Fruit fly (Drosophila melanogaster) whole organism, embryonic: ENCODE results near the gene lbl.

ENCODE experiments used
- Adf1 ChIP-seq: fragments of 200-800 bp; sonication (Bioruptor generic); IDR thresholded peaks from 2 replicates; pipeline ENCODE4 v1.3.6; 2022; ENCODE audit warnings: missing biosample characterization, missing genetic modification characterization
- Antp ChIP-seq: fragments of 200-800 bp; sonication (Bioruptor generic); optimal IDR thresholded peaks from 3 replicates; lab custom pipeline; 2016; ENCODE audit warnings: missing biosample characterization, missing genetic modification characterization
- CG10431 ChIP-seq: fragments of 200-800 bp; sonication (Bioruptor generic); optimal IDR thresholded peaks from 3 replicates; lab custom pipeline; 2018; ENCODE audit warnings: missing biosample characterization, mild to moderate bottlenecking, missing genetic modification characterization
- CG11456 ChIP-seq: fragments of 200-800 bp; sonication (Bioruptor generic); IDR thresholded peaks from 3 replicates; pipeline ENCODE4 v1.3.6; 2022; ENCODE audit warnings: missing biosample characterization, missing genetic modification characterization
- CG11696 ChIP-seq: fragments of 200-800 bp; sonication (Bioruptor generic); IDR thresholded peaks from 2 replicates; pipeline ENCODE4 v1.3.6; 2022; ENCODE audit warnings: missing biosample characterization, missing genetic modification characterization
- CG14965 ChIP-seq: fragments of 200-800 bp; sonication (Bioruptor generic); optimal IDR thresholded peaks from 2 replicates; lab custom pipeline; 2016; ENCODE audit warnings: missing biosample characterization, missing genetic modification characterization, borderline replicate concordance
- CG15601 ChIP-seq: fragments of 200-800 bp; sonication (Bioruptor generic); optimal IDR thresholded peaks from 3 replicates; lab custom pipeline; 2019; ENCODE audit warnings: missing biosample characterization, mild to moderate bottlenecking, missing genetic modification characterization, moderate library complexity
- CG17829 ChIP-seq: fragments of 200-800 bp; optimal IDR thresholded peaks from 2 replicates; lab custom pipeline; 2019; ENCODE audit warnings: missing biosample characterization, mild to moderate bottlenecking, missing genetic modification characterization, moderate library complexity
- CG2889 ChIP-seq: fragments of 200-800 bp; sonication (Bioruptor generic); IDR thresholded peaks from 3 replicates; pipeline ENCODE4 v1.3.6; 2022; ENCODE audit warnings: missing biosample characterization, missing genetic modification characterization
- CG30431 ChIP-seq: fragments of 200-800 bp; sonication (Bioruptor generic); optimal IDR thresholded peaks from 2 replicates; lab custom pipeline; 2017; ENCODE audit warnings: missing biosample characterization, missing genetic modification characterization
- CG3726 ChIP-seq: fragments of 200-800 bp; sonication (Bioruptor generic); IDR thresholded peaks from 3 replicates; pipeline ENCODE4, ENCODE4 v1.3.6; 2022; ENCODE audit warnings: missing biosample characterization, missing genetic modification characterization
- CG3838 ChIP-seq: fragments of 200-800 bp; sonication (Bioruptor generic); optimal IDR thresholded peaks from 3 replicates; lab custom pipeline; 2016; ENCODE audit warnings: missing biosample characterization, missing genetic modification characterization
- CG3847 ChIP-seq: fragments of 200-800 bp; sonication (Bioruptor generic); IDR thresholded peaks from 2 replicates; pipeline ENCODE4 v1.3.6; 2022; ENCODE audit warnings: missing biosample characterization, missing genetic modification characterization
- CG4282 ChIP-seq: fragments of 200-800 bp; sonication (Bioruptor generic); optimal IDR thresholded peaks from 2 replicates; lab custom pipeline; 2016; ENCODE audit warnings: missing biosample characterization, missing genetic modification characterization
- CG5245 ChIP-seq: fragments of 200-800 bp; sonication (Bioruptor generic); optimal IDR thresholded peaks from 3 replicates; lab custom pipeline; 2016; ENCODE audit warnings: missing biosample characterization, missing genetic modification characterization
- CG5953 ChIP-seq: fragments of 200-800 bp; sonication (Bioruptor generic); IDR thresholded peaks from 2 replicates; pipeline ENCODE4 v1.3.6; 2022; ENCODE audit warnings: missing biosample characterization, missing genetic modification characterization
- CG6175 ChIP-seq: fragments of 200-800 bp; sonication (Bioruptor generic); IDR thresholded peaks from 3 replicates; pipeline ENCODE4 v1.3.6; 2022; ENCODE audit warnings: missing biosample characterization, missing genetic modification characterization
- CG6654 ChIP-seq: fragments of 200-800 bp; sonication (Bioruptor generic); optimal IDR thresholded peaks from 2 replicates; lab custom pipeline; 2017; ENCODE audit warnings: missing biosample characterization, mild to moderate bottlenecking, missing genetic modification characterization
- CG7372 ChIP-seq: fragments of 200-800 bp; sonication (Bioruptor generic); IDR thresholded peaks from 2 replicates; pipeline ENCODE4 v1.3.6; 2022; ENCODE audit warnings: missing biosample characterization, missing genetic modification characterization
- CG7963 ChIP-seq: fragments of 200-800 bp; sonication (Bioruptor generic); IDR thresholded peaks from 3 replicates; pipeline ENCODE4 v1.3.6; 2022; ENCODE audit warnings: missing biosample characterization, missing genetic modification characterization; ENCODE audit not compliant: partially characterized antibody
- CG9932 ChIP-seq: fragments of 200-800 bp; sonication (Bioruptor generic); IDR thresholded peaks from 2 replicates; pipeline ENCODE4 v1.3.6; 2022; ENCODE audit warnings: missing biosample characterization, missing genetic modification characterization
- Deaf1 ChIP-seq: fragments of 200-800 bp; optimal IDR thresholded peaks from 3 replicates; lab custom pipeline; 2019; ENCODE audit warnings: missing biosample characterization, mild to moderate bottlenecking, missing genetic modification characterization, moderate library complexity
- Hand ChIP-seq: fragments of 200-800 bp; sonication (Bioruptor generic); optimal IDR thresholded peaks from 2 replicates; lab custom pipeline; 2017; ENCODE audit warnings: mild to moderate bottlenecking, missing biosample characterization, missing genetic modification reagents, missing genetic modification characterization
- HmgD ChIP-seq: fragments of 200-800 bp; sonication (Bioruptor generic); optimal IDR thresholded peaks from 3 replicates; lab custom pipeline; 2016; ENCODE audit warnings: missing biosample characterization, missing genetic modification characterization
- NC2β ChIP-seq: fragments of 200-800 bp; sonication (Bioruptor generic); optimal IDR thresholded peaks from 2 replicates; lab custom pipeline; 2016; ENCODE audit warnings: missing biosample characterization, missing genetic modification characterization
- Xrp1 ChIP-seq: fragments of 200-800 bp; sonication (Bioruptor generic); IDR thresholded peaks from 2 replicates; pipeline ENCODE4 v1.3.6; 2022; ENCODE audit warnings: missing biosample characterization, missing genetic modification characterization
- ato ChIP-seq: fragments of 200-800 bp; sonication (Bioruptor generic); IDR thresholded peaks from 2 replicates; pipeline ENCODE4 v1.3.6; 2022; ENCODE audit warnings: missing biosample characterization, missing genetic modification characterization; ENCODE audit not compliant: partially characterized antibody
- bigmax ChIP-seq: fragments of 200-800 bp; sonication (Bioruptor generic); optimal IDR thresholded peaks from 2 replicates; lab custom pipeline; 2018; ENCODE audit warnings: missing biosample characterization, mild to moderate bottlenecking, missing genetic modification characterization
- cas ChIP-seq: fragments of 200-800 bp; sonication (Bioruptor generic); IDR thresholded peaks from 2 replicates; pipeline ENCODE4 v1.3.6; 2022; ENCODE audit warnings: missing biosample characterization, missing genetic modification characterization
- cato ChIP-seq: fragments of 200-800 bp; sonication (Bioruptor generic); optimal IDR thresholded peaks from 2 replicates; lab custom pipeline; 2016; ENCODE audit warnings: missing biosample characterization, missing genetic modification characterization, borderline replicate concordance
- ci ChIP-seq: fragments of 200-800 bp; sonication (Bioruptor generic); IDR thresholded peaks from 3 replicates; pipeline ENCODE4 v1.3.6; 2022; ENCODE audit warnings: missing biosample characterization, missing genetic modification characterization
- corto ChIP-seq: fragments of 200-800 bp; sonication (Bioruptor generic); optimal IDR thresholded peaks from 2 replicates; lab custom pipeline; 2016; ENCODE audit warnings: missing biosample characterization, mild to moderate bottlenecking, missing genetic modification characterization, moderate library complexity
- dmrt99B ChIP-seq: fragments of 200-800 bp; sonication (Bioruptor generic); optimal IDR thresholded peaks from 2 replicates; lab custom pipeline; 2018; ENCODE audit warnings: missing biosample characterization, mild to moderate bottlenecking, missing genetic modification characterization, moderate library complexity
- dpn ChIP-seq, 2 experiments: fragments of 200-800 bp; sonication (Bioruptor generic); optimal IDR thresholded peaks; 3 replicates each; lab custom pipeline; 2016; ENCODE audit warnings: missing biosample characterization in 2 of 2, missing genetic modification characterization in 2 of 2
- en ChIP-seq: fragments of 200-800 bp; sonication (Bioruptor generic); optimal IDR thresholded peaks from 2 replicates; lab custom pipeline; 2016; ENCODE audit warnings: missing biosample characterization, missing genetic modification characterization
- ewg ChIP-seq: fragments of 200-800 bp; sonication (Bioruptor generic); optimal IDR thresholded peaks from 3 replicates; lab custom pipeline; 2017; ENCODE audit warnings: mild to moderate bottlenecking, missing biosample characterization, missing genetic modification reagents, missing genetic modification characterization
- eyg ChIP-seq: fragments of 200-800 bp; sonication (Bioruptor generic); optimal IDR thresholded peaks from 3 replicates; lab custom pipeline; 2016; ENCODE audit warnings: missing biosample characterization, missing genetic modification characterization
- fru ChIP-seq: fragments of >200 bp; optimal IDR thresholded peaks from 2 replicates; lab custom pipeline; 2017
- fu2 ChIP-seq: fragments of 200-800 bp; sonication (Bioruptor generic); optimal IDR thresholded peaks from 2 replicates; lab custom pipeline; 2016; ENCODE audit warnings: missing biosample characterization, missing genetic modification characterization
- hth ChIP-seq: fragments of >200 bp; optimal IDR thresholded peaks from 2 replicates; lab custom pipeline; 2017; ENCODE audit warnings: inconsistent platforms
- ind ChIP-seq: fragments of 200-800 bp; sonication (Bioruptor generic); optimal IDR thresholded peaks from 3 replicates; lab custom pipeline; 2016; ENCODE audit warnings: missing biosample characterization, missing genetic modification characterization
- insv ChIP-seq, 2 experiments: fragments of 200-800 bp; sonication (Bioruptor generic); optimal IDR thresholded peaks; 3 replicates each; lab custom pipeline; 2016 to 2018; ENCODE audit warnings: missing biosample characterization in 2 of 2, missing genetic modification characterization in 2 of 2
- klu ChIP-seq: fragments of 200-800 bp; sonication (Bioruptor generic); IDR thresholded peaks from 2 replicates; pipeline ENCODE4 v1.3.6; 2022; ENCODE audit warnings: missing biosample characterization, missing genetic modification characterization
- lbe ChIP-seq: fragments of 200-800 bp; sonication (Bioruptor generic); optimal IDR thresholded peaks from 2 replicates; lab custom pipeline; 2016; ENCODE audit warnings: missing biosample characterization, mild to moderate bottlenecking, missing genetic modification characterization
- pb ChIP-seq: fragments of 200-800 bp; sonication (Bioruptor generic); optimal IDR thresholded peaks from 3 replicates; lab custom pipeline; 2016; ENCODE audit warnings: missing biosample characterization, missing genetic modification characterization
- sd ChIP-seq: fragments of 200-800 bp; sonication (Bioruptor generic); optimal IDR thresholded peaks from 3 replicates; lab custom pipeline; 2018; ENCODE audit warnings: missing biosample characterization, mild to moderate bottlenecking, missing genetic modification characterization, moderate library complexity
- sens-2 ChIP-seq: fragments of 200-800 bp; sonication (Bioruptor generic); IDR thresholded peaks from 2 replicates; pipeline ENCODE4 v1.3.6; 2022; ENCODE audit warnings: missing biosample characterization, missing genetic modification characterization
- sima ChIP-seq: fragments of 200-800 bp; sonication (Bioruptor generic); optimal IDR thresholded peaks from 2 replicates; lab custom pipeline; 2016; ENCODE audit warnings: missing biosample characterization, missing genetic modification characterization
- stwl ChIP-seq: fragments of 200-800 bp; sonication (Bioruptor generic); optimal IDR thresholded peaks from 3 replicates; lab custom pipeline; 2018; ENCODE audit warnings: missing biosample characterization, mild to moderate bottlenecking, missing genetic modification characterization, moderate library complexity
- tin ChIP-seq: fragments of 200-800 bp; sonication (Bioruptor generic); optimal IDR thresholded peaks from 3 replicates; lab custom pipeline; 2016; ENCODE audit warnings: missing biosample characterization, missing genetic modification characterization
- zfh1 ChIP-seq: fragments of 200-800 bp; sonication (Bioruptor generic); IDR thresholded peaks from 3 replicates; pipeline ENCODE4 v1.3.6; 2022; ENCODE audit warnings: missing biosample characterization, missing genetic modification characterization

The lbl gene

dm6 chr3R:21373403-21374326 is 60.3 kb downstream of the lbl start (continued):
- no peak for TF ChIP-seq CG6654
- TF ChIP-seq HmgD (GFP tag; lab: Kevin White, UChicago), result no peak
- TF ChIP-seq dmrt99B, result no peak
- TF ChIP-seq CG9932 (GFP tag; lab: Robert Waterston, UW), result peak; percentile 42
- no peak for TF ChIP-seq Deaf1 (tag; lab: Kevin White, UChicago)
- peak in 1 of 2 experiments; percentile 1 for TF ChIP-seq dpn (GFP tag; optimal IDR thresholded peaks at IDR 0.05; lab: Kevin White, UChicago)
- no peak for TF ChIP-seq stwl
- TF ChIP-seq Antp (GFP tag; lab: Kevin White, UChicago), result no peak
- TF ChIP-seq hth, result no peak
- no peak for TF ChIP-seq CG5953 (GFP tag; lab: Robert Waterston, UW)
- no peak for TF ChIP-seq CG7963 (GFP tag; lab: Robert Waterston, UW)
- no peak for TF ChIP-seq CG6175
- TF ChIP-seq Xrp1, result peak; percentile 44
- TF ChIP-seq sima, result no peak
- TF ChIP-seq cato (GFP tag; lab: Kevin White, UChicago), result no peak
- no peak for TF ChIP-seq sens-2 (GFP tag; lab: Robert Waterston, UW)
- no peak for TF ChIP-seq CG11696 (GFP tag; lab: Robert Waterston, UW)
- peak; percentile 10 for TF ChIP-seq CG10431 (GFP tag; lab: Kevin White, UChicago)
- TF ChIP-seq CG3838 (GFP tag; lab: Kevin White, UChicago), result no peak
- TF ChIP-seq Adf1 (GFP tag; lab: Robert Waterston, UW), result peak; percentile 25; the same call in 1 of the 2 replicates
- TF ChIP-seq zfh1 (GFP tag; lab: Robert Waterston, UW), result peak; percentile 41; the same call in 2 of the 3 replicates
- no peak for TF ChIP-seq CG30431 (GFP tag; lab: Kevin White, UChicago)
- TF ChIP-seq ewg (GFP tag; lab: Kevin White, UChicago), result no peak
- no peak for TF ChIP-seq cas (GFP tag; lab: Robert Waterston, UW)
- peak; percentile 8 for TF ChIP-seq lbe (GFP tag; lab: Kevin White, UChicago)
- TF ChIP-seq bigmax, result peak; percentile 5
- no peak for TF ChIP-seq CG14965 (GFP tag; lab: Kevin White, UChicago)
- no peak for TF ChIP-seq CG15601 (tag; lab: Kevin White, UChicago)
- TF ChIP-seq ind, result no peak
- no peak for TF ChIP-seq fru
- no peak for TF ChIP-seq CG5245 (GFP tag; lab: Kevin White, UChicago)
- peak; percentile 71 for TF ChIP-seq CG11456 (GFP tag; lab: Robert Waterston, UW)
- TF ChIP-seq Hand, result no peak
- peak; percentile 83 for TF ChIP-seq CG3847 (GFP tag; lab: Robert Waterston, UW)
- TF ChIP-seq sd (tag; lab: Kevin White, UChicago), result no peak
- no peak for TF ChIP-seq eyg (GFP tag; lab: Kevin White, UChicago)
- peak; percentile 51; the same call in 1 of the 2 replicates for TF ChIP-seq ato (GFP tag; lab: Robert Waterston, UW)
- no peak for TF ChIP-seq CG2889 (GFP tag; lab: Robert Waterston, UW)
- TF ChIP-seq corto (GFP tag; lab: Kevin White, UChicago), result peak; percentile 58
- TF ChIP-seq tin, result peak; percentile 69
- no peak for TF ChIP-seq CG7372 (GFP tag; lab: Robert Waterston, UW)
- no peak for TF ChIP-seq pb (GFP tag; lab: Kevin White, UChicago)
- no peak for TF ChIP-seq klu (GFP tag; lab: Robert Waterston, UW)
- TF ChIP-seq NC2β, result no peak
- peak in 1 of 2 experiments; percentile 58 for TF ChIP-seq insv (GFP tag; optimal IDR thresholded peaks at IDR 0.05; lab: Kevin White, UChicago)
- TF ChIP-seq CG17829 (tag; lab: Kevin White, UChicago), result peak; percentile 58
- TF ChIP-seq CG3726 (GFP tag; lab: Robert Waterston, UW), result no peak
- no peak for TF ChIP-seq CG4282 (GFP tag; lab: Kevin White, UChicago)
- TF ChIP-seq fu2, result no peak
- no peak for TF ChIP-seq en (GFP tag; lab: Kevin White, UChicago)
- TF ChIP-seq ci (GFP tag; lab: Robert Waterston, UW), result peak; percentile 66
